Fruit fly (Drosophila melanogaster): Measurements from ENCODE around the gene CG15601.
A peak's percentile ranks its signal among the peaks of the same experiment; 100 is the strongest.

Gene CG15601

DNA sequence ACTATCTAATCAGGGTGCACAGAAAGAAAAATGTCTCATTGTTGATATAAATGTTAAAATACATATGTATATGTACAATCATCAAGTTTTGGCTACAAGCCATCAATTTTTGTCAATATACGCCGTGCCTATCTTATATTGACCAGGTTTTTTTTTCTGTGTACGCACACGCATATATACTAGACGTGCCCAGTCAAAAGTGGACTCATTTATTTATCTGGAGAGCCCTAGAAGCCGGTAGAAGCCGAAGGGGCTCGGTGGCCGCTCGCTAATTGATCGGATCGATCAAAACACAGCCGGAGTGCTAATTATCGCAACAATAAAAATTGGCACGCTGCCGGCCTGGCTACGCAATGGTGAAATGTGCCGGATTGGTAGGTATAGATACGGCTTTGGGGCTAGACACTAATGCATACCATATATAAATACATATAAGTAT, 29.9 kb downstream of the CG15601 start (continued):
- no peak for TF ChIP-seq CG1647 (GFP tag; optimal IDR thresholded peaks at IDR 0.05)
- TF ChIP-seq dm (GFP tag; optimal IDR thresholded peaks at IDR 0.05): no peak
- peak; percentile 50 for TF ChIP-seq CG10979 (tag; optimal IDR thresholded peaks at IDR 0.05)
- no peak for TF ChIP-seq CG15601 (tag; optimal IDR thresholded peaks at IDR 0.05)
- no peak for TF ChIP-seq CG3407 (GFP tag; optimal IDR thresholded peaks at IDR 0.05)
- peak; percentile 46 for TF ChIP-seq Drgx (GFP tag; IDR thresholded peaks at IDR 0.05)
- peak; percentile 60 for TF ChIP-seq CG9727 (GFP tag; optimal IDR thresholded peaks at IDR 0.05)
- peak; percentile 52 for TF ChIP-seq Bteb2 (GFP tag; optimal IDR thresholded peaks at IDR 0.05)
- peak; percentile 74 for TF ChIP-seq scrt (GFP tag; optimal IDR thresholded peaks at IDR 0.05)
- no peak for TF ChIP-seq fru (optimal IDR thresholded peaks at IDR 0.05)
- peak; percentile 44 for TF ChIP-seq Antp (GFP tag; optimal IDR thresholded peaks at IDR 0.05)
- peak; percentile 57 for TF ChIP-seq Dip3 (GFP tag; optimal IDR thresholded peaks at IDR 0.05)
- no peak for TF ChIP-seq Stat92E (GFP tag; optimal IDR thresholded peaks at IDR 0.05)
- TF ChIP-seq sens (GFP tag): peak; percentile 91
- no peak for TF ChIP-seq Scr (GFP tag; IDR thresholded peaks at IDR 0.05; ENCODE audit: partially characterized antibody)
- TF ChIP-seq D19A (tag; optimal IDR thresholded peaks at IDR 0.05): peak; percentile 37
- peak; percentile 66 for TF ChIP-seq CG7786 (GFP tag; optimal IDR thresholded peaks at IDR 0.05)
- no peak for TF ChIP-seq Doc3 (GFP tag; IDR thresholded peaks at IDR 0.05; ENCODE audit: partially characterized antibody)
- peak; percentile 69 for TF ChIP-seq wdn (GFP tag; IDR thresholded peaks at IDR 0.05)
- no peak for TF ChIP-seq CG12104 (GFP tag; optimal IDR thresholded peaks at IDR 0.05)
- peak; percentile 4 for TF ChIP-seq ab (GFP tag; optimal IDR thresholded peaks at IDR 0.05)
- TF ChIP-seq CG5953 (GFP tag; IDR thresholded peaks at IDR 0.05): no peak
- peak; percentile 68 for TF ChIP-seq HLH3B (GFP tag; IDR thresholded peaks at IDR 0.05)
- TF ChIP-seq Sox100B (GFP tag; optimal IDR thresholded peaks at IDR 0.05): no peak
- TF ChIP-seq Asciz (GFP tag; optimal IDR thresholded peaks at IDR 0.05): no peak
- TF ChIP-seq CG13624 (GFP tag; optimal IDR thresholded peaks at IDR 0.05): peak; percentile 40
- TF ChIP-seq gcm (GFP tag; optimal IDR thresholded peaks at IDR 0.05): peak; percentile 45
- TF ChIP-seq toy (GFP tag; IDR thresholded peaks at IDR 0.05): 0 out of 2 replicates have a peak, but pooled peaks have one; percentile 40
- no peak for TF ChIP-seq Ets97D (GFP tag; optimal IDR thresholded peaks at IDR 0.05)
- TF ChIP-seq croc (GFP tag; conservative IDR thresholded peaks at IDR 0.05): no peak; the same call in 2 of the 3 replicates
- peak; percentile 69 for TF ChIP-seq Taf1 (GFP tag; IDR thresholded peaks at IDR 0.05)
- TF ChIP-seq CG7839 (tag; optimal IDR thresholded peaks at IDR 0.05): peak; percentile 77
- peak; percentile 89 for TF ChIP-seq Hmr (GFP tag; optimal IDR thresholded peaks at IDR 0.05)
- no peak for TF ChIP-seq psq (GFP tag; optimal IDR thresholded peaks at IDR 0.05)
- no peak for TF ChIP-seq CG11398 (GFP tag; optimal IDR thresholded peaks at IDR 0.05)
- no peak for TF ChIP-seq dan (GFP tag; IDR thresholded peaks at IDR 0.05)
- TF ChIP-seq B-H2 (GFP tag; optimal IDR thresholded peaks at IDR 0.05): peak; percentile 76
- no peak for TF ChIP-seq sna (GFP tag; IDR thresholded peaks at IDR 0.05; ENCODE audit: partially characterized antibody)
- TF ChIP-seq bcd (GFP tag; optimal IDR thresholded peaks at IDR 0.05): peak; percentile 60
- no peak for TF ChIP-seq tio (GFP tag; optimal IDR thresholded peaks at IDR 0.05)
- peak; percentile 72 for TF ChIP-seq tgo (GFP tag; IDR thresholded peaks at IDR 0.05)
- TF ChIP-seq NC2α (GFP tag; optimal IDR thresholded peaks at IDR 0.05): no peak
- peak in 1 of 2 experiments; percentile 27 for TF ChIP-seq insv (GFP tag; optimal IDR thresholded peaks at IDR 0.05)
- TF ChIP-seq CG6689 (GFP tag; IDR thresholded peaks at IDR 0.05): peak; percentile 60
- TF ChIP-seq cad (GFP tag; optimal IDR thresholded peaks at IDR 0.05): no peak
- TF ChIP-seq sd (tag; optimal IDR thresholded peaks at IDR 0.05): peak; percentile 56
- no peak for TF ChIP-seq hth (optimal IDR thresholded peaks at IDR 0.05)
- TF ChIP-seq CG34224 (GFP tag; IDR thresholded peaks at IDR 0.05; ENCODE audit: partially characterized antibody): no peak
- peak; percentile 66 for TF ChIP-seq CG7556 (GFP tag; optimal IDR thresholded peaks at IDR 0.05)
- no peak for TF ChIP-seq Lhr (GFP tag; optimal IDR thresholded peaks at IDR 0.05)
- no peak for TF ChIP-seq CG8765 (GFP tag; IDR thresholded peaks at IDR 0.05)
- no peak for TF ChIP-seq wor (GFP tag; IDR thresholded peaks at IDR 0.05)

All from whole organism, embryonic.